Worm (Caenorhabditis elegans) whole organism, L4 larva: Measurements from ENCODE around the gene F26F12.4.

Experiments
- F10B5.3 ChIP-seq: sonication (generic microtip); optimal IDR thresholded peaks from 2 replicates; lab custom pipeline; 2016; ENCODE audit warnings: mild to moderate bottlenecking, missing genetic modification characterization, missing compliant biosample characterization
- Y105C5A.15 ChIP-seq: fragments of 200-800 bp; sonication (Bioruptor generic); IDR thresholded peaks from 2 replicates; pipeline ENCODE4 v1.3.6; 2022; ENCODE audit warnings: missing genetic modification characterization, missing compliant biosample characterization
- Y5F2A.4 ChIP-seq: fragments of 200-800 bp; sonication (Bioruptor generic); optimal IDR thresholded peaks from 2 replicates; lab custom pipeline; 2018; ENCODE audit warnings: mild to moderate bottlenecking, missing genetic modification characterization, missing compliant biosample characterization
- ZK337.2 ChIP-seq: fragments of 200-800 bp; sonication (Bioruptor generic); IDR thresholded peaks from 2 replicates; pipeline ENCODE4 v1.3.6; 2022; ENCODE audit warnings: missing genetic modification reagents, missing genetic modification characterization, missing compliant biosample characterization
- aha-1 ChIP-seq: fragments of 150-350 bp; peaks from one replicate; lab custom pipeline; 2014; ENCODE audit warnings: missing biosample characterization, missing genetic modification characterization
- ceh-20 ChIP-seq: fragments of 200-800 bp; sonication (Bioruptor generic); IDR thresholded peaks from 2 replicates; pipeline ENCODE4 v1.3.6; 2022; ENCODE audit warnings: missing genetic modification reagents, missing genetic modification characterization, missing compliant biosample characterization
- ceh-28 ChIP-seq: fragments of 150-350 bp; optimal IDR thresholded peaks from 2 replicates; lab custom pipeline; 2014; ENCODE audit warnings: missing biosample characterization, missing genetic modification reagents, missing genetic modification characterization
- ceh-32 ChIP-seq: sonication (generic microtip); optimal IDR thresholded peaks from 2 replicates; lab custom pipeline; 2016; ENCODE audit warnings: mild to moderate bottlenecking, missing genetic modification characterization, missing compliant biosample characterization; ENCODE audit not compliant: poor library complexity
- cey-2 ChIP-seq: sonication (generic microtip); optimal IDR thresholded peaks from 3 replicates; lab custom pipeline; 2017; ENCODE audit warnings: missing genetic modification characterization, mild to moderate bottlenecking, missing compliant biosample characterization, antibody characterized with exemption, borderline replicate concordance; ENCODE audit not compliant: insufficient read depth
- daf-19 ChIP-seq: fragments of 200-800 bp; sonication (Bioruptor generic); conservative IDR thresholded peaks from 2 replicates; pipeline ENCODE4 v1.3.6; 2022; ENCODE audit warnings: missing genetic modification characterization, missing compliant biosample characterization
- dmd-8 ChIP-seq: fragments of 200-800 bp; sonication (Bioruptor generic); IDR thresholded peaks from 2 replicates; pipeline ENCODE4 v1.3.6; 2022; ENCODE audit warnings: missing genetic modification characterization, missing compliant biosample characterization
- dve-1 ChIP-seq: sonication (generic microtip); optimal IDR thresholded peaks from 2 replicates; lab custom pipeline; 2017; ENCODE audit warnings: antibody characterized with exemption, mild to moderate bottlenecking, missing genetic modification characterization, missing compliant biosample characterization; ENCODE audit not compliant: insufficient read depth
- fos-1 ChIP-seq: fragments of 150-350 bp; optimal IDR thresholded peaks from 2 replicates; lab custom pipeline; 2014; ENCODE audit warnings: missing biosample characterization, missing genetic modification characterization
- hlh-11 ChIP-seq: fragments of 200-800 bp; sonication (Bioruptor generic); optimal IDR thresholded peaks from 2 replicates; lab custom pipeline; 2018; ENCODE audit warnings: mild to moderate bottlenecking, missing genetic modification characterization, missing compliant biosample characterization
- hlh-30 ChIP-seq: sonication (generic microtip); optimal IDR thresholded peaks from 2 replicates; lab custom pipeline; 2017; ENCODE audit warnings: antibody characterized with exemption, mild to moderate bottlenecking, missing genetic modification characterization, missing compliant biosample characterization; ENCODE audit not compliant: insufficient read depth
- hmg-1.1 ChIP-seq: fragments of 200-800 bp; sonication (Bioruptor generic); IDR thresholded peaks from 2 replicates; pipeline ENCODE4 v1.3.6; 2022; ENCODE audit warnings: missing genetic modification reagents, missing genetic modification characterization, missing compliant biosample characterization
- jun-1 ChIP-seq: fragments of 150-350 bp; optimal IDR thresholded peaks from 2 replicates; lab custom pipeline; 2014; ENCODE audit warnings: missing biosample characterization, missing genetic modification reagents, missing genetic modification characterization
- lin-1 ChIP-seq: fragments of 200-800 bp; sonication (Bioruptor generic); IDR thresholded peaks from 2 replicates; pipeline ENCODE4 v1.3.6; 2022; ENCODE audit warnings: missing genetic modification reagents, missing genetic modification characterization, missing compliant biosample characterization
- lin-15B ChIP-seq: fragments of 150-350 bp; sonication (generic microtip); optimal IDR thresholded peaks from 3 replicates; lab custom pipeline; 2014; ENCODE audit warnings: missing biosample characterization, missing genetic modification characterization
- lir-3 ChIP-seq: sonication (generic microtip); optimal IDR thresholded peaks from 2 replicates; lab custom pipeline; 2016; ENCODE audit warnings: mild to moderate bottlenecking, missing genetic modification characterization, missing compliant biosample characterization
- lsy-2 ChIP-seq, 2 experiments: fragments of 150-350 bp in 1 of 2; sonication (generic microtip) in 1 of 2; optimal IDR thresholded peaks; 2 replicates each; lab custom pipeline; 2014 to 2017; ENCODE audit warnings: missing biosample characterization in 2 of 2, missing genetic modification characterization in 2 of 2
- mdl-1 ChIP-seq, 2 experiments: fragments of 150-350 bp in 1 of 2; sonication (generic microtip) in 1 of 2; optimal IDR thresholded peaks; 2 replicates each; lab custom pipeline; 2014 to 2017; ENCODE audit warnings: missing biosample characterization in 2 of 2, missing genetic modification characterization in 2 of 2
- mep-1 ChIP-seq: fragments of 150-350 bp; sonication (generic microtip); optimal IDR thresholded peaks from 3 replicates; lab custom pipeline; 2014; ENCODE audit warnings: missing biosample characterization, missing genetic modification characterization
- mes-2 ChIP-seq: sonication (generic microtip); optimal IDR thresholded peaks from 2 replicates; lab custom pipeline; 2016; ENCODE audit warnings: missing genotype, mild to moderate bottlenecking, missing genetic modification characterization, missing compliant biosample characterization; ENCODE audit not compliant: poor library complexity, severe bottlenecking
- mxl-3 ChIP-seq: fragments of 200-800 bp; sonication (Bioruptor generic); optimal IDR thresholded peaks from 2 replicates; lab custom pipeline; 2018; ENCODE audit warnings: mild to moderate bottlenecking, missing genetic modification characterization, missing compliant biosample characterization
- nhr-102 ChIP-seq: sonication (generic microtip); optimal IDR thresholded peaks from 2 replicates; lab custom pipeline; 2016; ENCODE audit warnings: mild to moderate bottlenecking, missing genetic modification characterization, moderate library complexity, missing compliant biosample characterization
- nhr-111 ChIP-seq: fragments of 200-800 bp; sonication (Bioruptor generic); optimal IDR thresholded peaks from 2 replicates; lab custom pipeline; 2018; ENCODE audit warnings: mild to moderate bottlenecking, missing genetic modification characterization, missing compliant biosample characterization
- nhr-25 ChIP-seq: sonication (generic microtip); optimal IDR thresholded peaks from 2 replicates; lab custom pipeline; 2017; ENCODE audit warnings: missing genetic modification characterization, mild to moderate bottlenecking, missing compliant biosample characterization, antibody characterized with exemption, moderate library complexity, borderline replicate concordance; ENCODE audit not compliant: insufficient read depth
- nhr-28 ChIP-seq: fragments of 150-350 bp; optimal IDR thresholded peaks from 2 replicates; lab custom pipeline; 2014; ENCODE audit warnings: missing biosample characterization, missing genetic modification characterization
- nhr-41 ChIP-seq: fragments of 200-800 bp; sonication (Bioruptor generic); IDR thresholded peaks from 2 replicates; pipeline ENCODE4 v1.3.6; 2022; ENCODE audit warnings: missing genetic modification reagents, missing genetic modification characterization, missing compliant biosample characterization
- nhr-42 ChIP-seq: fragments of 200-800 bp; sonication (Bioruptor generic); IDR thresholded peaks from 2 replicates; pipeline ENCODE4 v1.3.6; 2022; ENCODE audit warnings: missing genetic modification characterization, missing compliant biosample characterization
- nhr-48 ChIP-seq: sonication (generic microtip); optimal IDR thresholded peaks from 2 replicates; lab custom pipeline; 2016; ENCODE audit warnings: mild to moderate bottlenecking, missing genetic modification characterization, missing compliant biosample characterization
- nhr-77 ChIP-seq: fragments of 150-350 bp; optimal IDR thresholded peaks from 2 replicates; lab custom pipeline; 2014; ENCODE audit warnings: missing biosample characterization, missing genetic modification characterization
- php-3 ChIP-seq: fragments of 200-800 bp; sonication (Bioruptor generic); IDR thresholded peaks from 2 replicates; pipeline ENCODE4 v1.3.6; 2022; ENCODE audit warnings: missing genetic modification reagents, missing genetic modification characterization, missing compliant biosample characterization
- pqm-1 ChIP-seq: sonication (generic microtip); optimal IDR thresholded peaks from 2 replicates; lab custom pipeline; 2017; ENCODE audit warnings: missing biosample characterization, missing genetic modification characterization
- saeg-2 ChIP-seq: fragments of 200-800 bp; sonication (Bioruptor generic); IDR thresholded peaks from 2 replicates; pipeline ENCODE4 v1.3.6; 2022; ENCODE audit warnings: missing genetic modification reagents, missing genetic modification characterization, missing compliant biosample characterization
- sdz-12 ChIP-seq: fragments of 200-800 bp; sonication (Bioruptor generic); optimal IDR thresholded peaks from 2 replicates; lab custom pipeline; 2018; ENCODE audit warnings: mild to moderate bottlenecking, missing genetic modification characterization, missing compliant biosample characterization
- skn-1 ChIP-seq: fragments of 150-350 bp; optimal IDR thresholded peaks from 2 replicates; lab custom pipeline; 2014; ENCODE audit warnings: missing biosample characterization, missing genetic modification characterization
- tra-1 ChIP-seq: fragments of 200-800 bp; sonication (Bioruptor generic); IDR thresholded peaks from 2 replicates; pipeline ENCODE4 v1.3.6; 2022; ENCODE audit warnings: missing genetic modification reagents, missing genetic modification characterization, missing compliant biosample characterization
- unc-62 ChIP-seq, 3 experiments: fragments of 150-350 bp in 1 of 3; sonication (generic microtip); optimal IDR thresholded peaks in 2 of 3; peaks in 1 of 3; 1 replicate in 1 of 3; 2 replicates in 2 of 3; lab custom pipeline; 2014 to 2017; ENCODE audit warnings: missing biosample characterization in 3 of 3, missing genetic modification characterization in 3 of 3, missing genetic modification reagents in 3 of 3, missing genotype in 1 of 3
- zfp-3 ChIP-seq: fragments of 200-800 bp; sonication (Bioruptor generic); conservative IDR thresholded peaks from 2 replicates; pipeline ENCODE4 v1.3.6; 2022; ENCODE audit warnings: missing genetic modification reagents, missing genetic modification characterization, missing compliant biosample characterization
- zip-2 ChIP-seq: fragments of 150-350 bp; optimal IDR thresholded peaks from 2 replicates; lab custom pipeline; 2014; ENCODE audit warnings: missing biosample characterization, missing genetic modification characterization
- ztf-11 ChIP-seq: fragments of 150-350 bp; optimal IDR thresholded peaks from 2 replicates; lab custom pipeline; 2014; ENCODE audit warnings: missing biosample characterization, missing genetic modification characterization

The F26F12.4 gene

ce11 chrV:5822968-5823367, 46.2 kb downstream of the F26F12.4 start (continued):
- peak; percentile 85 for TF ChIP-seq mxl-3 (GFP tag; lab: Kevin White, UChicago)
- peak; percentile 19; the same call in 1 of the 2 replicates for TF ChIP-seq lin-1
- no peak for TF ChIP-seq jun-1 (tag; lab: Kevin White, UChicago)
- peak; percentile 65 for TF ChIP-seq dve-1 (tag; lab: Kevin White, UChicago)
- TF ChIP-seq zfp-3 (GFP tag; lab: Robert Waterston, UW): no peak
- TF ChIP-seq lir-3 (tag; lab: Kevin White, UChicago): no peak
- peak; percentile 85 for TF ChIP-seq nhr-102
- no peak for TF ChIP-seq skn-1 (tag; lab: Kevin White, UChicago)
- TF ChIP-seq nhr-77 (tag; lab: Kevin White, UChicago): peak; percentile 18
- no peak for TF ChIP-seq sdz-12 (GFP tag; lab: Kevin White, UChicago)
- TF ChIP-seq nhr-25 (tag; lab: Kevin White, UChicago): peak; percentile 57
- TF ChIP-seq ceh-32: no peak
- TF ChIP-seq F10B5.3 (tag; lab: Kevin White, UChicago): no peak
- peak; percentile 86 for TF ChIP-seq nhr-48
- peak; percentile 86 for TF ChIP-seq hlh-11
- no peak for TF ChIP-seq Y105C5A.15
- TF ChIP-seq ceh-20 (GFP tag; lab: Robert Waterston, UW): peak; percentile 60; the same call in 1 of the 2 replicates
- TF ChIP-seq cey-2: peak; percentile 89
- 0 out of 2 replicates have a peak, but pooled peaks have one; percentile 44 for TF ChIP-seq tra-1 (GFP tag; lab: Robert Waterston, UW)
- TF ChIP-seq nhr-42 (GFP tag; lab: Robert Waterston, UW): no peak
- TF ChIP-seq lsy-2 (tag; optimal IDR thresholded peaks at IDR 0.05; lab: Kevin White, UChicago): peak in 1 of 2 experiments; percentile 58
- peak; percentile 25 for TF ChIP-seq mep-1
- no peak for TF ChIP-seq Y5F2A.4 (GFP tag; lab: Kevin White, UChicago)
- no peak for TF ChIP-seq ZK337.2 (GFP tag; lab: Robert Waterston, UW)
- TF ChIP-seq nhr-28 (tag; lab: Kevin White, UChicago): peak; percentile 99
- no peak for TF ChIP-seq daf-19 (GFP tag; lab: Robert Waterston, UW)
- no peak for TF ChIP-seq php-3 (GFP tag; lab: Robert Waterston, UW)
- no peak for TF ChIP-seq zip-2 (tag; lab: Kevin White, UChicago)
- TF ChIP-seq lin-15B (tag; lab: Kevin White, UChicago): no peak
- TF ChIP-seq nhr-111 (GFP tag; lab: Kevin White, UChicago): no peak
- no peak for TF ChIP-seq ceh-28 (tag; lab: Kevin White, UChicago)
- TF ChIP-seq nhr-41: no peak
- no peak for TF ChIP-seq ztf-11 (tag; lab: Kevin White, UChicago)
- peak; percentile 81 for TF ChIP-seq aha-1 (tag; lab: Kevin White, UChicago)
- peak; percentile 39 for TF ChIP-seq mes-2 (tag; lab: Kevin White, UChicago)
- no peak for TF ChIP-seq fos-1
- peak; percentile 82 for TF ChIP-seq pqm-1
- peak in 1 of 2 experiments; percentile 74 for TF ChIP-seq unc-62 (GFP tag; optimal IDR thresholded peaks at IDR 0.05 in 1 of 2; lab: Kevin White, UChicago)
- TF ChIP-seq unc-62 (tag; optimal IDR thresholded peaks at IDR 0.05; lab: Kevin White, UChicago): no peak
- TF ChIP-seq mdl-1 (tag; optimal IDR thresholded peaks at IDR 0.05; lab: Kevin White, UChicago): peak; percentile 87 to 95
- TF ChIP-seq saeg-2 (GFP tag; lab: Robert Waterston, UW): no peak
- no peak for TF ChIP-seq dmd-8 (GFP tag; lab: Robert Waterston, UW)
- peak; percentile 37 for TF ChIP-seq hlh-30 (tag; lab: Kevin White, UChicago)
- TF ChIP-seq hmg-1.1 (GFP tag; lab: Robert Waterston, UW): no peak
